Fruit fly (Drosophila melanogaster) whole organism, embryonic: Measurements from ENCODE around the gene CG10348.

ENCODE experiments used
- Ada2b ChIP-seq: fragments of 200-800 bp; sonication (Bioruptor generic); IDR thresholded peaks from 2 replicates; pipeline ENCODE4 v1.3.6; 2022; ENCODE audit warnings: missing biosample characterization, missing genetic modification characterization
- Awh ChIP-seq: fragments of 200-800 bp; sonication (Bioruptor generic); IDR thresholded peaks from 2 replicates; pipeline ENCODE4, ENCODE4 v1.3.6; 2022; ENCODE audit warnings: missing biosample characterization, missing genetic modification characterization
- C15 ChIP-seq: fragments of 200-800 bp; sonication (Bioruptor generic); IDR thresholded peaks from 3 replicates; pipeline ENCODE4 v1.3.6; 2022; ENCODE audit warnings: missing biosample characterization, missing genetic modification characterization
- CG10462 ChIP-seq: fragments of 200-800 bp; sonication (Bioruptor generic); optimal IDR thresholded peaks from 2 replicates; lab custom pipeline; 2016; ENCODE audit warnings: missing biosample characterization, missing genetic modification characterization
- CG10654 ChIP-seq: fragments of 200-800 bp; sonication (Bioruptor generic); optimal IDR thresholded peaks from 2 replicates; lab custom pipeline; 2016; ENCODE audit warnings: missing biosample characterization, missing genetic modification characterization
- CG12071 ChIP-seq: fragments of 200-800 bp; sonication (Bioruptor generic); optimal IDR thresholded peaks from 3 replicates; lab custom pipeline; 2018; ENCODE audit warnings: missing biosample characterization, mild to moderate bottlenecking, missing genetic modification characterization
- CG12299 ChIP-seq: fragments of 200-800 bp; sonication (Bioruptor generic); optimal IDR thresholded peaks from 2 replicates; lab custom pipeline; 2018; ENCODE audit warnings: missing biosample characterization, mild to moderate bottlenecking, missing genetic modification characterization
- CG13624 ChIP-seq: fragments of 200-800 bp; sonication (Bioruptor generic); optimal IDR thresholded peaks from 2 replicates; lab custom pipeline; 2016; ENCODE audit warnings: missing biosample characterization, missing genetic modification characterization
- CG14667 ChIP-seq: fragments of 200-800 bp; sonication (Bioruptor generic); IDR thresholded peaks from 2 replicates; pipeline ENCODE4 v1.3.6; 2022; ENCODE audit warnings: missing biosample characterization, missing genetic modification characterization
- CG2120 ChIP-seq: fragments of 200-800 bp; sonication (Bioruptor generic); optimal IDR thresholded peaks from 3 replicates; lab custom pipeline; 2016; ENCODE audit warnings: missing biosample characterization, missing genetic modification characterization
- CG30431 ChIP-seq: fragments of 200-800 bp; sonication (Bioruptor generic); optimal IDR thresholded peaks from 2 replicates; lab custom pipeline; 2017; ENCODE audit warnings: missing biosample characterization, missing genetic modification characterization
- CG4730 ChIP-seq: fragments of 200-800 bp; sonication (Bioruptor generic); IDR thresholded peaks from 2 replicates; pipeline ENCODE4 v1.3.6; 2022; ENCODE audit warnings: missing biosample characterization, missing genetic modification characterization
- CG5245 ChIP-seq: fragments of 200-800 bp; sonication (Bioruptor generic); optimal IDR thresholded peaks from 3 replicates; lab custom pipeline; 2016; ENCODE audit warnings: missing biosample characterization, missing genetic modification characterization
- CG7745 ChIP-seq: fragments of 200-800 bp; sonication (Bioruptor generic); optimal IDR thresholded peaks from 2 replicates; lab custom pipeline; 2018; ENCODE audit warnings: missing biosample characterization, mild to moderate bottlenecking, missing genetic modification characterization, moderate library complexity
- CG8388 ChIP-seq: fragments of 200-800 bp; sonication (Bioruptor generic); optimal IDR thresholded peaks from 2 replicates; lab custom pipeline; 2019; ENCODE audit warnings: missing biosample characterization, mild to moderate bottlenecking, missing genetic modification characterization, moderate library complexity
- CG9215 ChIP-seq: fragments of 200-800 bp; sonication (Bioruptor generic); IDR thresholded peaks from 2 replicates; pipeline ENCODE4 v1.3.6; 2022; ENCODE audit warnings: missing biosample characterization, missing genetic modification characterization
- CG9727 ChIP-seq: fragments of 200-800 bp; sonication (Bioruptor generic); optimal IDR thresholded peaks from 3 replicates; lab custom pipeline; 2017; ENCODE audit warnings: missing biosample characterization, mild to moderate bottlenecking, missing genetic modification characterization
- CG9817 ChIP-seq: fragments of 200-800 bp; sonication (Bioruptor generic); optimal IDR thresholded peaks from 2 replicates; lab custom pipeline; 2018; ENCODE audit warnings: missing biosample characterization, mild to moderate bottlenecking, missing genetic modification characterization, moderate library complexity
- CHES-1-like ChIP-seq: fragments of 200-800 bp; sonication (Bioruptor generic); optimal IDR thresholded peaks from 2 replicates; lab custom pipeline; 2016; ENCODE audit warnings: missing biosample characterization, missing genetic modification characterization
- Camta ChIP-seq: fragments of 200-800 bp; sonication (Bioruptor generic); optimal IDR thresholded peaks from 2 replicates; lab custom pipeline; 2016; ENCODE audit warnings: missing biosample characterization, missing genetic modification characterization
- D19A ChIP-seq: fragments of 200-800 bp; optimal IDR thresholded peaks from 3 replicates; lab custom pipeline; 2019; ENCODE audit warnings: missing biosample characterization, mild to moderate bottlenecking, missing genetic modification characterization, moderate library complexity
- Dfd ChIP-seq, 2 experiments: fragments of >200 bp; optimal IDR thresholded peaks; 2 replicates each; lab custom pipeline; 2017; ENCODE audit warnings: missing biosample characterization in 2 of 2, missing genetic modification characterization in 2 of 2
- E2f2 ChIP-seq: fragments of 200-800 bp; sonication (Bioruptor generic); IDR thresholded peaks from 2 replicates; pipeline ENCODE4 v1.3.6; 2022; ENCODE audit warnings: missing biosample characterization, missing genetic modification characterization
- Ets65A ChIP-seq: fragments of 200-800 bp; sonication (Bioruptor generic); peaks from one replicate; lab custom pipeline; 2016; ENCODE audit warnings: missing biosample characterization, missing genetic modification characterization
- Fer2 ChIP-seq: fragments of 200-800 bp; sonication (Bioruptor generic); optimal IDR thresholded peaks from 2 replicates; lab custom pipeline; 2018; ENCODE audit warnings: missing biosample characterization, mild to moderate bottlenecking, missing genetic modification characterization, moderate library complexity
- GATAe ChIP-seq: fragments of 200-800 bp; sonication (Bioruptor generic); conservative IDR thresholded peaks from 2 replicates; pipeline ENCODE4 v1.3.6; 2022; ENCODE audit warnings: missing biosample characterization, missing genetic modification characterization
- Hey ChIP-seq: fragments of 200-800 bp; sonication (Bioruptor generic); optimal IDR thresholded peaks from 3 replicates; lab custom pipeline; 2018; ENCODE audit warnings: missing biosample characterization, mild to moderate bottlenecking, missing genetic modification characterization
- Lhr ChIP-seq: fragments of 200-800 bp; sonication (Bioruptor generic); optimal IDR thresholded peaks from 3 replicates; lab custom pipeline; 2017; ENCODE audit warnings: mild to moderate bottlenecking, missing biosample characterization, missing genetic modification reagents, missing genetic modification characterization
- Mad ChIP-seq: fragments of 200-800 bp; sonication (Bioruptor generic); optimal IDR thresholded peaks from 2 replicates; lab custom pipeline; 2016; ENCODE audit warnings: missing biosample characterization, missing genetic modification characterization
- Mrtf ChIP-seq: fragments of 200-800 bp; sonication (Bioruptor generic); IDR thresholded peaks from 3 replicates; pipeline ENCODE4 v1.3.6; 2022; ENCODE audit warnings: missing biosample characterization, missing genetic modification characterization
- Vsx1 ChIP-seq: fragments of 200-800 bp; sonication (Bioruptor generic); optimal IDR thresholded peaks from 2 replicates; lab custom pipeline; 2017; ENCODE audit warnings: missing biosample characterization, mild to moderate bottlenecking, missing genetic modification characterization, missing genetic modification reagents
- bab2 ChIP-seq: fragments of 200-800 bp; sonication (Bioruptor generic); optimal IDR thresholded peaks from 2 replicates; lab custom pipeline; 2016; ENCODE audit warnings: missing biosample characterization, missing genetic modification characterization
- bbx ChIP-seq: fragments of 200-800 bp; sonication (Bioruptor generic); IDR thresholded peaks from 2 replicates; pipeline ENCODE4 v1.3.6; 2022; ENCODE audit warnings: missing biosample characterization, missing genetic modification characterization; ENCODE audit not compliant: partially characterized antibody
- cato ChIP-seq: fragments of 200-800 bp; sonication (Bioruptor generic); optimal IDR thresholded peaks from 2 replicates; lab custom pipeline; 2016; ENCODE audit warnings: missing biosample characterization, missing genetic modification characterization, borderline replicate concordance
- chn ChIP-seq: fragments of 200-800 bp; sonication (Bioruptor generic); optimal IDR thresholded peaks from 2 replicates; lab custom pipeline; 2016; ENCODE audit warnings: missing biosample characterization, missing genetic modification characterization
- da ChIP-seq: fragments of 200-800 bp; sonication (Bioruptor generic); optimal IDR thresholded peaks from 2 replicates; lab custom pipeline; 2016; ENCODE audit warnings: missing biosample characterization, missing genetic modification characterization
- dan ChIP-seq: fragments of 200-800 bp; sonication (Bioruptor generic); IDR thresholded peaks from 2 replicates; pipeline ENCODE4 v1.3.6; 2022; ENCODE audit warnings: missing biosample characterization, missing genetic modification characterization
- exex ChIP-seq: fragments of 200-800 bp; sonication (Bioruptor generic); optimal IDR thresholded peaks from 4 replicates; lab custom pipeline; 2018; ENCODE audit warnings: missing biosample characterization, mild to moderate bottlenecking, missing genetic modification characterization, moderate library complexity
- hkb ChIP-seq, 2 experiments: fragments of 200-800 bp in 1 of 2; fragments of >200 bp in 1 of 2; sonication (Bioruptor generic) in 1 of 2; IDR thresholded peaks in 1 of 2; optimal IDR thresholded peaks in 1 of 2; 2 replicates each; pipeline versions ENCODE4 v1.3.6 to Lab custom; 2017 to 2022; ENCODE audit warnings: missing biosample characterization in 1 of 2, missing genetic modification characterization in 1 of 2
- insv ChIP-seq, 2 experiments: fragments of 200-800 bp; sonication (Bioruptor generic); optimal IDR thresholded peaks; 3 replicates each; lab custom pipeline; 2016 to 2018; ENCODE audit warnings: missing biosample characterization in 2 of 2, missing genetic modification characterization in 2 of 2
- jumu ChIP-seq: fragments of 200-800 bp; sonication (Bioruptor generic); optimal IDR thresholded peaks from 3 replicates; lab custom pipeline; 2016; ENCODE audit warnings: missing biosample characterization, missing genetic modification characterization
- kay ChIP-seq: fragments of 200-800 bp; sonication (Bioruptor generic); optimal IDR thresholded peaks from 2 replicates; lab custom pipeline; 2016; ENCODE audit warnings: missing biosample characterization, missing genetic modification characterization
- pb ChIP-seq: fragments of 200-800 bp; sonication (Bioruptor generic); optimal IDR thresholded peaks from 3 replicates; lab custom pipeline; 2016; ENCODE audit warnings: missing biosample characterization, missing genetic modification characterization
- pnt ChIP-seq: fragments of 200-800 bp; sonication (Bioruptor generic); optimal IDR thresholded peaks from 3 replicates; lab custom pipeline; 2016; ENCODE audit warnings: missing biosample characterization, missing genetic modification characterization
- pros ChIP-seq: fragments of 200-800 bp; sonication (Bioruptor generic); optimal IDR thresholded peaks from 3 replicates; lab custom pipeline; 2019; ENCODE audit warnings: missing biosample characterization, mild to moderate bottlenecking, missing genetic modification characterization, moderate library complexity
- pzg ChIP-seq: fragments of 200-800 bp; sonication (Bioruptor generic); optimal IDR thresholded peaks from 3 replicates; lab custom pipeline; 2018; ENCODE audit warnings: missing biosample characterization, mild to moderate bottlenecking, missing genetic modification characterization, moderate library complexity
- sens-2 ChIP-seq: fragments of 200-800 bp; sonication (Bioruptor generic); IDR thresholded peaks from 2 replicates; pipeline ENCODE4 v1.3.6; 2022; ENCODE audit warnings: missing biosample characterization, missing genetic modification characterization
- sim ChIP-seq: fragments of 200-800 bp; sonication (Bioruptor generic); IDR thresholded peaks from 2 replicates; pipeline ENCODE4 v1.3.6; 2022; ENCODE audit warnings: missing biosample characterization, missing genetic modification characterization
- ttk ChIP-seq: fragments of 200-800 bp; sonication (Bioruptor generic); IDR thresholded peaks from 2 replicates; pipeline ENCODE4 v2.1.2; 2022; ENCODE audit warnings: missing biosample characterization, missing genetic modification characterization
- twi ChIP-seq: fragments of 200-800 bp; optimal IDR thresholded peaks from 2 replicates; lab custom pipeline; 2019; ENCODE audit warnings: missing biosample characterization, mild to moderate bottlenecking, missing genetic modification characterization, moderate library complexity
- zfh1 ChIP-seq: fragments of 200-800 bp; sonication (Bioruptor generic); IDR thresholded peaks from 3 replicates; pipeline ENCODE4 v1.3.6; 2022; ENCODE audit warnings: missing biosample characterization, missing genetic modification characterization

The CG10348 gene

DNA sequence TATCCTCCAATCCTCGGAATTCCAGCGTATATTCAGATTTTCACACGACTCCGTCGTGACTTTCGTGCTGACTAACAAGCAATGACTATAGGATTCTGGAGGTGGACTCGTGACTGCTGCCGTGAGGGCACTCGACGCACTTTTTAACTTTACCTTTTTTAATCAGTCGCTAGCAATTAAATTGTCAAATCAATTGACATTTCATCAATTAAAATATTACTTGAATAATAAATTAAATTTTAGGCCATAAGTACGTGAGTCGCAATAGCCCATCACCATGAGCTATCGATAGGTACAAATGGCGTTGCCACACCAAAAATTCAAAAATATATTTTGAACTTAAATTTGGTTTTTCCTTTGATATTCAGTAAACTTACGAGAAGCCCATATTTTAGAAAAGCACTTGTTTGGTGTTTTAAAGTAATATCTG, 26.7 kb downstream of the CG10348 start, which contains the start of gene Jwa (continued):
- TF ChIP-seq insv (GFP tag; optimal IDR thresholded peaks at IDR 0.05; lab: Kevin White, UChicago): peak in 1 of 2 experiments; percentile 46
- TF ChIP-seq cato (GFP tag; lab: Kevin White, UChicago): peak; percentile 93
- peak; percentile 59 for TF ChIP-seq D19A (tag; lab: Kevin White, UChicago)
- peak; percentile 88 for TF ChIP-seq jumu (GFP tag; lab: Kevin White, UChicago)
- TF ChIP-seq hkb (optimal IDR thresholded peaks at IDR 0.05; lab: Kevin White, UChicago): no peak
- TF ChIP-seq hkb (GFP tag; IDR thresholded peaks at IDR 0.05; lab: Robert Waterston, UW): peak; percentile 77
- peak; percentile 80 for TF ChIP-seq Awh
- peak; percentile 87 for TF ChIP-seq CG13624 (GFP tag; lab: Kevin White, UChicago)
- peak; percentile 62 for TF ChIP-seq CG5245 (GFP tag; lab: Kevin White, UChicago)
- peak; percentile 91 for TF ChIP-seq CG10654 (GFP tag; lab: Kevin White, UChicago)
- peak; percentile 67 for TF ChIP-seq pb
- peak; percentile 92 for TF ChIP-seq CG9215 (GFP tag; lab: Robert Waterston, UW)
- TF ChIP-seq CG10462 (GFP tag; lab: Kevin White, UChicago): peak; percentile 77
- peak; percentile 99 for TF ChIP-seq CG2120
- peak; percentile 58 for TF ChIP-seq da (GFP tag; lab: Kevin White, UChicago)
- TF ChIP-seq CG12299: peak; percentile 65
- peak; percentile 89 for TF ChIP-seq E2f2 (GFP tag; lab: Robert Waterston, UW)
- TF ChIP-seq CG9817 (tag; lab: Kevin White, UChicago): peak; percentile 94
- TF ChIP-seq kay: peak; percentile 89
- TF ChIP-seq Mrtf (GFP tag; lab: Robert Waterston, UW): peak; percentile 84
- no peak for TF ChIP-seq CG7745
- peak; percentile 91 for TF ChIP-seq pnt (GFP tag; lab: Kevin White, UChicago)
- peak; percentile 69 for TF ChIP-seq twi
- TF ChIP-seq Mad: peak; percentile 93
- TF ChIP-seq bab2 (GFP tag; lab: Kevin White, UChicago): peak; percentile 96
- peak; percentile 99 for TF ChIP-seq Ets65A (GFP tag; lab: Kevin White, UChicago)
- TF ChIP-seq CG8388 (GFP tag; lab: Kevin White, UChicago): peak; percentile 68
- peak; percentile 70 for TF ChIP-seq Fer2 (tag; lab: Kevin White, UChicago)
- peak; percentile 79 for TF ChIP-seq Ada2b
- peak; percentile 87 for TF ChIP-seq C15 (GFP tag; lab: Robert Waterston, UW)
- TF ChIP-seq CG12071 (GFP tag; lab: Kevin White, UChicago): no peak
- TF ChIP-seq sim (GFP tag; lab: Robert Waterston, UW): peak; percentile 63; the same call in 1 of the 2 replicates
- TF ChIP-seq CG30431: peak; percentile 96
- TF ChIP-seq exex (tag; lab: Kevin White, UChicago): no peak
- peak; percentile 86 for TF ChIP-seq sens-2
- TF ChIP-seq CHES-1-like (GFP tag; lab: Kevin White, UChicago): peak; percentile 93
- no peak for TF ChIP-seq pros (GFP tag; lab: Kevin White, UChicago)
- peak; percentile 41; the same call in 1 of the 2 replicates for TF ChIP-seq GATAe (GFP tag; lab: Robert Waterston, UW)
- peak; percentile 65 for TF ChIP-seq Hey
- TF ChIP-seq pzg (GFP tag; lab: Kevin White, UChicago): peak; percentile 70
- peak; percentile 74 for TF ChIP-seq dan (GFP tag; lab: Robert Waterston, UW)
- TF ChIP-seq Vsx1 (GFP tag; lab: Kevin White, UChicago): peak; percentile 81
- TF ChIP-seq CG9727 (GFP tag; lab: Kevin White, UChicago): peak; percentile 81
- no peak for TF ChIP-seq Dfd (GFP tag; optimal IDR thresholded peaks at IDR 0.05; lab: Kevin White, UChicago)
- TF ChIP-seq ttk (GFP tag; lab: Robert Waterston, UW): peak; percentile 86
- TF ChIP-seq CG14667 (GFP tag; lab: Robert Waterston, UW): peak; percentile 80
- peak; percentile 89 for TF ChIP-seq Camta
- TF ChIP-seq bbx (GFP tag; lab: Robert Waterston, UW): peak; percentile 97
- TF ChIP-seq Lhr: peak; percentile 80
- peak; percentile 92 for TF ChIP-seq zfh1 (GFP tag; lab: Robert Waterston, UW)
- peak; percentile 77 for TF ChIP-seq CG4730
- peak; percentile 95 for TF ChIP-seq chn (GFP tag; lab: Kevin White, UChicago)
